Worm (Caenorhabditis elegans): ENCODE results near the gene arrd-16.

Gene arrd-16

ce11 chrIII:12470589-12470988 lies 13.9 kb upstream of the arrd-16 start:
- TF ChIP-seq sea-2 (GFP tag; optimal IDR thresholded peaks at IDR 0.05) (no peak), ama-1 (optimal IDR thresholded peaks at IDR 0.05) (no peak), nhr-76 (tag; optimal IDR thresholded peaks at IDR 0.05) (no peak), nhr-25 (tag; optimal IDR thresholded peaks at IDR 0.05) (no peak), ceh-28 (tag; optimal IDR thresholded peaks at IDR 0.05) (no peak), lin-39 (tag; optimal IDR thresholded peaks at IDR 0.05) (no peak), eor-1 (tag; optimal IDR thresholded peaks at IDR 0.05) (no peak), pha-4 (tag; optimal IDR thresholded peaks at IDR 0.05) (no peak), fos-1 (tag; optimal IDR thresholded peaks at IDR 0.05) (no peak), elt-2 (tag; optimal IDR thresholded peaks at IDR 0.05) (no peak), nhr-11 (tag; optimal IDR thresholded peaks at IDR 0.05) (no peak), daf-12 (tag; optimal IDR thresholded peaks at IDR 0.05) (no peak), fkh-10 (GFP tag; optimal IDR thresholded peaks at IDR 0.05) (no peak), mdl-1 (tag; optimal IDR thresholded peaks at IDR 0.05) (no peak), nfya-1 (tag; optimal IDR thresholded peaks at IDR 0.05; ENCODE audit: insufficient read depth) (no peak), nhr-43 (tag; optimal IDR thresholded peaks at IDR 0.05; ENCODE audit: poor library complexity, severe bottlenecking) (no peak), egl-27 (tag; optimal IDR thresholded peaks at IDR 0.05) (no peak), nhr-23 (tag; optimal IDR thresholded peaks at IDR 0.05) (no peak)

DNA sequence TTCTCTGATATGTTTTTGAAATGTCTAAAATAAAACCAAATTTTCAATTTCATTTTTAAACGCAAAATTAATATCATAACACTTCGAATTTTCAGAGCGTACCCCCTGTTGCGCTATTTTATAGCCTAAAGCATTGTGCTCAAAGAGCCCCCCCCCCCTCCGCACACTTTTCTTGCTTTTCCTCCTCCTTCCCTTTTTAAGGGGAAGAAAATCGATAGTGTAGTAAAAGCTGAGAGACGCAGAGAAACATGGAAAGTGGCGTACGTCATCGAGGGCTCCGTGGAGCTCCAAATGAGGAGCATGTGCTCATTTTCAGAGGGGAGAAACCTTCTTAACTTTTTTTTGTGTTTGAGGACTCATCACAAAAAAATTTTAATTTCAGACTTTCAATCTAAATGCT lies 12.0 kb upstream of the arrd-16 start, which contains the start of gene cccp-1:
TSS of gene cccp-1 (plus strand) at position 377 of the 400 bp plus-strand sequence.
- TF ChIP-seq tbx-2 (tag; optimal IDR thresholded peaks at IDR 0.05) = no peak
- no peak for TF ChIP-seq nhr-67 (tag; optimal IDR thresholded peaks at IDR 0.05)
- no peak for TF ChIP-seq nhr-43 (tag; optimal IDR thresholded peaks at IDR 0.05; ENCODE audit: poor library complexity, severe bottlenecking)
- peak; percentile 71 for TF ChIP-seq nfya-1 (tag; optimal IDR thresholded peaks at IDR 0.05; ENCODE audit: insufficient read depth)
- TF ChIP-seq egl-27 (tag; optimal IDR thresholded peaks at IDR 0.05) = no peak
- TF ChIP-seq elt-2 (tag; optimal IDR thresholded peaks at IDR 0.05) = peak; percentile 19
- peak; percentile 53 for TF ChIP-seq fkh-10 (GFP tag; optimal IDR thresholded peaks at IDR 0.05)
- TF ChIP-seq lin-15B (tag; optimal IDR thresholded peaks at IDR 0.05) = peak; percentile 25
- peak; percentile 88 for TF ChIP-seq ceh-28 (tag; optimal IDR thresholded peaks at IDR 0.05)
- no peak for TF ChIP-seq ama-1 (optimal IDR thresholded peaks at IDR 0.05)
- TF ChIP-seq unc-62 (GFP tag; optimal IDR thresholded peaks at IDR 0.05) = no peak
- TF ChIP-seq R02D3.7 (tag; optimal IDR thresholded peaks at IDR 0.05) = no peak
- no peak for TF ChIP-seq ztf-11 (tag; optimal IDR thresholded peaks at IDR 0.05)
- no peak for TF ChIP-seq zag-1 (tag; optimal IDR thresholded peaks at IDR 0.05)
- peak; percentile 67 for TF ChIP-seq hmg-11 (tag; optimal IDR thresholded peaks at IDR 0.05)
- no peak for TF ChIP-seq nhr-28 (tag; optimal IDR thresholded peaks at IDR 0.05)
- TF ChIP-seq aly-2 (tag; optimal IDR thresholded peaks at IDR 0.05) = no peak

- TF ChIP-seq elt-3 (tag; optimal IDR thresholded peaks at IDR 0.05) = no peak
- TF ChIP-seq hmg-11 (tag; optimal IDR thresholded peaks at IDR 0.05) = no peak
- no peak for TF ChIP-seq nfya-1 (tag; optimal IDR thresholded peaks at IDR 0.05; ENCODE audit: insufficient read depth)
- TF ChIP-seq daf-12 (tag; optimal IDR thresholded peaks at IDR 0.05) = no peak
- TF ChIP-seq pha-4 (tag; optimal IDR thresholded peaks at IDR 0.05) = no peak
- TF ChIP-seq pqm-1 (tag; optimal IDR thresholded peaks at IDR 0.05) = no peak
These were observed 7.5 kb downstream of the arrd-16 start, which contains the start of gene Y49E10.25 for ce11 chrIII:12491984-12492383. Gene Y49E10.25, minus strand, starts transcription at chrIII:12492084.

ce11 chrIII:12495594-12496096 lies 11.1 kb downstream of the arrd-16 start, which contains the start of the genes Y111B2A.1 and Y111B2A.2:
Gene Y111B2A.1, minus strand, starts transcription at chrIII:12495644.
Gene Y111B2A.2, plus strand, starts transcription at chrIII:12496086.
- TF ChIP-seq ztf-4 (tag; optimal IDR thresholded peaks at IDR 0.05) = no peak
- no peak for TF ChIP-seq jun-1 (tag; optimal IDR thresholded peaks at IDR 0.05)
- no peak for TF ChIP-seq nhr-76 (tag; optimal IDR thresholded peaks at IDR 0.05)
- no peak for TF ChIP-seq nhr-11 (tag; optimal IDR thresholded peaks at IDR 0.05)
- TF ChIP-seq skn-1 (tag; optimal IDR thresholded peaks at IDR 0.05) = no peak
- no peak for TF ChIP-seq fkh-10 (GFP tag; optimal IDR thresholded peaks at IDR 0.05)
- TF ChIP-seq elt-3 (tag; optimal IDR thresholded peaks at IDR 0.05) = no peak
- TF ChIP-seq lin-15B (tag; optimal IDR thresholded peaks at IDR 0.05) = no peak
- no peak for TF ChIP-seq fos-1 (tag; optimal IDR thresholded peaks at IDR 0.05)
- TF ChIP-seq ceh-28 (tag; optimal IDR thresholded peaks at IDR 0.05) = no peak
- TF ChIP-seq nfya-1 (tag; optimal IDR thresholded peaks at IDR 0.05; ENCODE audit: insufficient read depth) = no peak

ce11 chrIII:12496449-12496848 lies 11.9 kb downstream of the arrd-16 start, which contains the start of gene herd-1:
Gene herd-1, plus strand, starts transcription at chrIII:12496538.
- TF ChIP-seq mdl-1 (tag; optimal IDR thresholded peaks at IDR 0.05) (no peak), nhr-67 (tag; optimal IDR thresholded peaks at IDR 0.05) (no peak), nhr-76 (tag; optimal IDR thresholded peaks at IDR 0.05) (no peak), nhr-12 (tag; optimal IDR thresholded peaks at IDR 0.05) (no peak), pqm-1 (tag; optimal IDR thresholded peaks at IDR 0.05) (no peak), nhr-23 (tag; optimal IDR thresholded peaks at IDR 0.05) (no peak), fkh-2 (tag; optimal IDR thresholded peaks at IDR 0.05) (no peak), jun-1 (tag; optimal IDR thresholded peaks at IDR 0.05) (no peak), ceh-28 (tag; optimal IDR thresholded peaks at IDR 0.05) (no peak), tbx-2 (tag; optimal IDR thresholded peaks at IDR 0.05) (no peak), lin-39 (tag; optimal IDR thresholded peaks at IDR 0.05) (no peak), fos-1 (tag; optimal IDR thresholded peaks at IDR 0.05) (no peak), egl-27 (tag; optimal IDR thresholded peaks at IDR 0.05) (no peak)

Measured in whole organism, L3 larva.